Worm (Caenorhabditis elegans) whole organism, L4/young adult: ENCODE measurements around the gene srz-9.

Experiments
- W03F9.2 ChIP-seq: fragments of 150-350 bp; optimal IDR thresholded peaks from 2 replicates; lab custom pipeline; 2014; ENCODE audit warnings: missing biosample characterization, missing genetic modification characterization
- him-1 ChIP-seq: sonication (generic microtip); optimal IDR thresholded peaks from 2 replicates; lab custom pipeline; 2016; ENCODE audit warnings: missing genotype, missing genetic modification reagents, missing genetic modification characterization, missing compliant biosample characterization

DNA sequence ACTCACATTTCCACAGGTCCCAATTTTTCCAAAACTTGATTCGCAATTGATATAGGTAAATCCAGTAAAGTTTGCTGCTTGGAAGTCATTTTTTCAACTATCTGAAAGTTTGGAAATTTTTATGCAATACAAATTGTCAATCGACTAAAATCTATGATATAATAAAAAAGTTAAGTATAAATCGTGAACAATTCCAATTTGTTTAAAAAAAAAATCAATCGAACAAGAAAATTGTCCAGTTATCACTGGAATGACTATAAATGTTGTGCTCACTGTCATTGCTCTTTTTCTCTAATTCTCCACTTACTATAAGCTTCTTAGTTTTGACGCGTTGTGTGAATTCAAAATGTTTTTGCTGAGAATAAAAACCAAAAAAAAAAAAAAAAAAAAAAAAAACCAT lies 5.4 kb downstream of the srz-9 start, which contains the start of gene fbxa-32:
- TF ChIP-seq him-1 (tag; lab: Kevin White, UChicago) (no peak), W03F9.2 (no peak)
